Fruit fly (Drosophila melanogaster): ENCODE measurements around the gene Wdr82.

The Wdr82 gene

dm6 chr2L:8371354-8371937 is 2.8 kb upstream of the Wdr82 start (continued):
- TF ChIP-seq Dbx (GFP tag; IDR thresholded peaks at IDR 0.05), result no peak
- peak; percentile 21 for TF ChIP-seq tap (tag; optimal IDR thresholded peaks at IDR 0.05)
- no peak for TF ChIP-seq fd64A (GFP tag; optimal IDR thresholded peaks at IDR 0.05)
- TF ChIP-seq CG17612 (GFP tag; IDR thresholded peaks at IDR 0.05), result no peak
- TF ChIP-seq CG10267 (tag; optimal IDR thresholded peaks at IDR 0.05), result peak; percentile 7
- no peak for TF ChIP-seq Dfd (GFP tag; optimal IDR thresholded peaks at IDR 0.05)
- TF ChIP-seq CG31224 (GFP tag; IDR thresholded peaks at IDR 0.05), result no peak
- no peak for TF ChIP-seq ash1 (GFP tag; optimal IDR thresholded peaks at IDR 0.05)
- no peak for TF ChIP-seq CG11723 (GFP tag; optimal IDR thresholded peaks at IDR 0.05)
- no peak for TF ChIP-seq CG14860 (GFP tag; IDR thresholded peaks at IDR 0.05; ENCODE audit: partially characterized antibody)
- TF ChIP-seq Sox102F (GFP tag; optimal IDR thresholded peaks at IDR 0.05), result peak; percentile 23
- TF ChIP-seq Usf (GFP tag; optimal IDR thresholded peaks at IDR 0.05), result no peak
- TF ChIP-seq wdn (GFP tag; IDR thresholded peaks at IDR 0.05), result no peak
- TF ChIP-seq trem (tag; optimal IDR thresholded peaks at IDR 0.05), result no peak
- TF ChIP-seq CG12744 (GFP tag; optimal IDR thresholded peaks at IDR 0.05), result no peak
- TF ChIP-seq CG17361 (GFP tag; IDR thresholded peaks at IDR 0.05), result peak; percentile 56; the same call in 1 of the 3 replicates
- TF ChIP-seq CG1024 (GFP tag; IDR thresholded peaks at IDR 0.05), result no peak
- no peak for TF ChIP-seq ac (GFP tag; optimal IDR thresholded peaks at IDR 0.05)
- no peak for TF ChIP-seq CG14710 (tag; optimal IDR thresholded peaks at IDR 0.05)
- TF ChIP-seq CG13894 (tag; optimal IDR thresholded peaks at IDR 0.05), result no peak
- no peak for TF ChIP-seq pan (optimal IDR thresholded peaks at IDR 0.05)
- TF ChIP-seq pan (GFP tag; optimal IDR thresholded peaks at IDR 0.05 in 1 of 2, IDR thresholded peaks at IDR 0.05 in 1 of 2), result no peak
- TF ChIP-seq ewg (GFP tag; optimal IDR thresholded peaks at IDR 0.05), result no peak
- no peak for TF ChIP-seq CG30431 (GFP tag; optimal IDR thresholded peaks at IDR 0.05)
- TF ChIP-seq CG13424 (tag; optimal IDR thresholded peaks at IDR 0.05), result peak; percentile 22
- TF ChIP-seq dysf (GFP tag; IDR thresholded peaks at IDR 0.05), result 0 out of 3 replicates have a peak, but pooled peaks have one; percentile 12
- peak; percentile 8 for TF ChIP-seq unpg (GFP tag; optimal IDR thresholded peaks at IDR 0.05)
- TF ChIP-seq nerfin-1 (tag; optimal IDR thresholded peaks at IDR 0.05), result peak; percentile 0
- TF ChIP-seq CG31441 (GFP tag; IDR thresholded peaks at IDR 0.05), result peak; percentile 50; the same call in 1 of the 2 replicates
- no peak for TF ChIP-seq caup (GFP tag; optimal IDR thresholded peaks at IDR 0.05; ENCODE audit: severe bottlenecking)
- TF ChIP-seq Trl (optimal IDR thresholded peaks at IDR 0.05), result no peak
- no peak for TF ChIP-seq Trl (GFP tag; optimal IDR thresholded peaks at IDR 0.05)
- TF ChIP-seq CG1602 (GFP tag; optimal IDR thresholded peaks at IDR 0.05), result no peak
- TF ChIP-seq H15 (GFP tag; IDR thresholded peaks at IDR 0.05), result no peak
- peak; percentile 31 for TF ChIP-seq CG17829 (tag; optimal IDR thresholded peaks at IDR 0.05)
- no peak for TF ChIP-seq Camta (GFP tag; optimal IDR thresholded peaks at IDR 0.05)
- TF ChIP-seq CG11504 (tag; optimal IDR thresholded peaks at IDR 0.05), result peak; percentile 48
- no peak for TF ChIP-seq CG7745 (tag; optimal IDR thresholded peaks at IDR 0.05)
- no peak for TF ChIP-seq amos (GFP tag; IDR thresholded peaks at IDR 0.05; ENCODE audit: partially characterized antibody)
- TF ChIP-seq Doc2 (GFP tag; IDR thresholded peaks at IDR 0.05), result no peak
- no peak for TF ChIP-seq disco-r (GFP tag; optimal IDR thresholded peaks at IDR 0.05)
- TF ChIP-seq scrt (GFP tag; optimal IDR thresholded peaks at IDR 0.05), result no peak
- TF ChIP-seq CG14965 (GFP tag; optimal IDR thresholded peaks at IDR 0.05; ENCODE audit: borderline replicate concordance), result no peak
- TF ChIP-seq CG12155 (GFP tag; optimal IDR thresholded peaks at IDR 0.05), result no peak
- TF ChIP-seq CG30020 (tag; optimal IDR thresholded peaks at IDR 0.05), result no peak
- peak; percentile 18 for TF ChIP-seq nmo (GFP tag; optimal IDR thresholded peaks at IDR 0.05)
- no peak for TF ChIP-seq CG3407 (GFP tag; optimal IDR thresholded peaks at IDR 0.05)
- no peak for TF ChIP-seq CG32772 (GFP tag; IDR thresholded peaks at IDR 0.05)
- no peak for TF ChIP-seq crc (GFP tag; optimal IDR thresholded peaks at IDR 0.05)
- TF ChIP-seq CG12659 (GFP tag; optimal IDR thresholded peaks at IDR 0.05), result peak; percentile 23
- TF ChIP-seq PHDP (tag; optimal IDR thresholded peaks at IDR 0.05), result peak; percentile 2

All from whole organism, embryonic.